Worm (Caenorhabditis elegans): ENCODE data around the gene F56D6.9.
"Not testable (repeated sequence)": the region's sequence is repeated elsewhere in the genome, so short reads cannot be mapped to it uniquely, and the experiment has no call there.

F56D6.9 gene

DNA sequence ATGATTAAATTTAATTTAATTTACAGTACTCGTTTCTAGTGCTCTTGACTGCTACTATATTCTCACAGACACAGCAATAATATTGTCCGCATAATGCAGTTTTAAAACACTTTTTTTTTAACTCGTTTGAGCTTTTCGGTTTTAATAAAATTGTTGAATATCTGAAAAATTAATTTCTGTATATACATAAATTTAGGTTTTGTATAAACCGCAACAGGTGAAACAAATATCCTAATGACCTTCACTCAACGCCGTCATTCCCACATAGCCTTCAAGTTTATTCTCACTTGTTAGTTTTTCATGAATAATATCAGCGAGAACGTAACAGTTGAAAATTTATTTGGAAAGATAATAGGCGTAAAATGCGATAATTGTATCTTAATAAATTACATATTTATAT, 27.4 kb downstream of the F56D6.9 start, which contains the start of gene srz-19:
Gene srz-19 (plus strand): TSS at position 301 of the 400 bp plus-strand sequence.
- TF ChIP-seq hlh-26 (GFP tag; conservative IDR thresholded peaks at IDR 0.05) (no peak), ztf-26 (tag; optimal IDR thresholded peaks at IDR 0.05) (no peak), F22D6.2 (tag; optimal IDR thresholded peaks at IDR 0.05) (no peak)

DNA sequence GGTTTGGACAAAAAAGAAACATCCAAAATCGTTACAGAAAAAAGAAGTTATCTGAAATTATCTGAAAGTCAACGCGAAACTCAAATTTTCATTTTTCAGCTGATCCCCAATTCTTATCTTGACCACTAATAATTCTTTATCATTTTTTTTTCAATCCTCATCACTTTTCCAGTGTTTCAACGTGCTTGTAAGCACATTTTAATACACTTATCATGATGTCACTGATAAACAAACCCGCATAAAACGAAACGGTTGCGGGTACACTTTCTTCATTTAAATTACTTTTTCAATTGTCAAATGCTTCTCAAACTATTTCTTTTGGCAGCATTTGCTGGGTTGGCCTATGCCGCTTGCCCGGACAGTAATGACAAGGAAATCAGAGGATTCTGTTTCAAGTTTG, 29.8 kb downstream of the F56D6.9 start, which contains the start of gene clec-67:
Gene clec-67 (plus strand): TSS at position 268 of the 400 bp plus-strand sequence.
- TF ChIP-seq zfh-2 (GFP tag; conservative IDR thresholded peaks at IDR 0.05) (no peak), nhr-80 (tag; optimal IDR thresholded peaks at IDR 0.05) (peak; percentile 44)

DNA sequence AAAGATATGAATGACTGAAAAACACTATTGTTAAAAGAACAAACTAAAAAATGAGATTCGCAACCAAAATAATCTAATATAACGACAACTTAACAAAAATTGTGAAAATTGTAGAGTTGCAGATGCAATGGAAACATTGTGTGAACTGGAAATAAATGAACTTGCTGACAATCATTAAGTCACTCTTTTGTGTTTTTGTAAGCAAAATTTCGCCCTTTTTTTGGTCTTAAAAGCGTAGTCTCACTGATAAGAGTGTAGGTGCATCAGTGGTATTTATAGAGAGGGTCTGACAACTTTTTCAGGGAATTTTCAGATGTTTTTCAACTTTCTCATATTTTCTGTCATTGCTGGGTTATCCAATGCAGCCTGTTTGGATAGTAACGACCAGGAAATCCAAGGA, 34.0 kb downstream of the F56D6.9 start, which contains the start of gene clec-68:
Gene clec-68 (plus strand): TSS at position 301 of the 400 bp plus-strand sequence.
- TF ChIP-seq egl-44 (GFP tag; IDR thresholded peaks at IDR 0.05) (no peak), atf-7 (tag; optimal IDR thresholded peaks at IDR 0.05) (no peak), F57C9.4 (tag; optimal IDR thresholded peaks at IDR 0.05) (no peak), F33H1.4 (GFP tag; IDR thresholded peaks at IDR 0.05) (no peak), madf-8 (GFP tag; conservative IDR thresholded peaks at IDR 0.05) (no peak), ceh-91 (GFP tag; IDR thresholded peaks at IDR 0.05) (no peak), Y53F4B.3 (GFP tag; IDR thresholded peaks at IDR 0.05) (no peak), hlh-26 (GFP tag; conservative IDR thresholded peaks at IDR 0.05) (no peak), Y79H2A.3 (GFP tag; conservative IDR thresholded peaks at IDR 0.05) (no peak), mxl-1 (tag; optimal IDR thresholded peaks at IDR 0.05) (no peak), lsy-27 (tag; optimal IDR thresholded peaks at IDR 0.05; ENCODE audit: borderline replicate concordance, insufficient read depth) (no peak), ztf-26 (tag; optimal IDR thresholded peaks at IDR 0.05) (no peak)

DNA sequence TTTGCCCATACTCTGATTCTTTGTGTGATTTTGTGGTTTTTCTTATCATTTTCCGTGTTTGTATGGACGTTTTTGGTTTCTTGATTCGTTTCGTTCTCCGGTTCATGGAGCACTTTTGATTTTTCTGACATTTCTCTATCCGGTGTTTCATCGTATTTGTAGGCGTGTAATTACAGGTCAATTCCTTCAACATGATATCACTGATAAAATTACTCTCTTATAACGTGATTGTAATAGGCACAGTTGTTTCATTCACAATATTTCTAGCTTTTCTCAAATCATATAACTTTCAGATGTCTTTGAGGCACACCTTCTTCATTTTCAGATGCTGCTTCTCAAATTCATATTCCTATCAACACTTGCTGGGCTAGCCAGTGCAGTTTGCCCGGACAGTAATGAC, 40.3 kb downstream of the F56D6.9 start, which contains the start of gene clec-70:
Gene clec-70 (plus strand): TSS at position 301 of the 400 bp plus-strand sequence.
- TF ChIP-seq F10E7.11 (tag; optimal IDR thresholded peaks at IDR 0.05); ceh-91 (GFP tag; IDR thresholded peaks at IDR 0.05); nhr-80 (tag; optimal IDR thresholded peaks at IDR 0.05): not testable (repeated sequence)

DNA sequence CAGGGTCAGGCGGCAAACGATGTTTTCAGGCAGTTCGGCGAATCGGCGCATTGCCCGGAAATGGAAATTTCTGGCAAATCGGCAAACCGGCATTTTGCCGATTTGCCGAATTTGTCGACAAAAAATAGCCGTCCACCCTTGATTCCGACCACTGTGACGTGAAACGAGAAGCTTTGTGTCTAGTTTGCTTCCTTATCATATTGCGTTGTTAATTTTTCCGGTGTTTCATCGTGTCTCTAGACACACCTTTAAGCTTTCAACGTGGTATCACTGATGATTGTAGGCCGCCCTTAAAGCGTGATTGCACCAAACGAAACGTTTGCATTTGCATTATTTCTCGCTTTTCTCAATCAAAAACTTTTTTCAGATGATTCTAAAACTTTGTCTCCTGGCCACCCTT, 45.0 kb downstream of the F56D6.9 start, which contains the start of gene clec-71:
Gene clec-71 (plus strand): TSS at position 362 of the 400 bp plus-strand sequence.
- TF ChIP-seq cebp-1 (GFP tag; IDR thresholded peaks at IDR 0.05) (no peak), cebp-1 (tag; optimal IDR thresholded peaks at IDR 0.05) (no peak), lsy-27 (tag; optimal IDR thresholded peaks at IDR 0.05; ENCODE audit: borderline replicate concordance, insufficient read depth) (no peak), Y95B8A.8 (GFP tag; IDR thresholded peaks at IDR 0.05) (no peak), ama-1 (optimal IDR thresholded peaks at IDR 0.05) (no peak), ama-1 (GFP tag; optimal IDR thresholded peaks at IDR 0.05) (no peak), akir-1 (GFP tag; optimal IDR thresholded peaks at IDR 0.05) (no peak), efl-1 (GFP tag; optimal IDR thresholded peaks at IDR 0.05) (no peak), repo-1 (tag; optimal IDR thresholded peaks at IDR 0.05) (no peak), D2030.7 (GFP tag; IDR thresholded peaks at IDR 0.05) (no peak), F23B12.7 (tag; optimal IDR thresholded peaks at IDR 0.05; ENCODE audit: insufficient read depth) (no peak), hlh-12 (tag; optimal IDR thresholded peaks at IDR 0.05) (no peak), lin-26 (GFP tag; IDR thresholded peaks at IDR 0.05) (no peak), C17E4.6 (GFP tag; IDR thresholded peaks at IDR 0.05) (no peak)

DNA sequence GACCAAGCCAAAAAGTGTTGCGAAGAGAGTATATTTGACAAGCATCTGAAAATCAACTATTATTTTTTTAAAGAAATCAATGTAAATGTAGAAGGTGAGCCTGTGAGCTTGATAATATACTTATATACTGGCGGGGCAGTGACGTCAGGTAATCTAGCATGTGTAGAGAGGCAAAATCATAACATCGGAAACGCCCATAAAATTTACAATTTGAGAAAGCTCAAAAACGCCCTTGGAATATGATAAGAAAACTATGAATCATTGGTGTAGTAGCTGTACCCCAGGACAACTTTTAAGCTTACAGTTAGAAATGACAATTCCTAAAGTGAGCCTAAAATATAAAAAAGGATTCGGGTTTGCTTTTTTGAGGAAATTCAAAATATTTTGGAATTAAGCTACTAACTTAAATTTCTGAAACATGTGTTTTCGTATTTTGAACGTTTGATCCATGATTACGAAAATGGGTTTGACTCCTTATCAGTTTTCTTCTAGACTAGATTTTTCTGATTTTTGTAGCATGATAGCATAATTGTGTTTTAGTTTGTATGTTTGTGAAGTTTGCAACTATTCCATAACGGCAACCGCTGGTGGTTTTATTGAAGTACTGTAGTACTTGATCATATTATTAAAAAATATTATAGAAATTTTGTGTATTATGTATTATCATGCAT, 49.7 kb downstream of the F56D6.9 start, which contains the start of gene clec-174:
Gene clec-174 (minus strand): TSS at position 51 of the 671 bp plus-strand sequence.
- TF ChIP-seq madf-10 (tag; optimal IDR thresholded peaks at IDR 0.05) = no peak
- TF ChIP-seq B0019.2 (GFP tag; conservative IDR thresholded peaks at IDR 0.05) = no peak
- TF ChIP-seq tbp1 (GFP tag; optimal IDR thresholded peaks at IDR 0.05) = no peak
- no peak for TF ChIP-seq repo-1 (tag; optimal IDR thresholded peaks at IDR 0.05)
- no peak for TF ChIP-seq tbx-9 (tag; optimal IDR thresholded peaks at IDR 0.05; ENCODE audit: borderline replicate concordance)
- TF ChIP-seq snpc-1.1 (tag; optimal IDR thresholded peaks at IDR 0.05; ENCODE audit: insufficient read depth) = no peak

All from whole organism, young adult.